Fruit fly (Drosophila melanogaster) S2 (cell line): ENCODE data around the gene CG7550.

Experiments used
- CG8478 ChIP-seq: fragments of >200 bp; optimal IDR thresholded peaks from 2 replicates; lab custom pipeline; 2018
- CTCF ChIP-seq, 2 experiments: fragments of >200 bp; optimal IDR thresholded peaks; 2 replicates each; lab custom pipeline; 2018

- TF ChIP-seq CG8478 (lab: Kevin White, UChicago): no peak
- TF ChIP-seq CTCF (optimal IDR thresholded peaks at IDR 0.05; lab: Kevin White, UChicago): no peak
Measured at dm6 chr3L:8128396-8129050, 4.2 kb upstream of the CG7550 start.
